Worm (Caenorhabditis elegans): Measurements from ENCODE around the gene gei-13.
"Not testable (repeated sequence)": the region's sequence is repeated elsewhere in the genome, so short reads cannot be mapped to it uniquely, and the experiment has no call there.

ce11 chrIII:9682729-9683128, 45.8 kb upstream of the gei-13 start, which contains the start of gene C07A9.5:
- not testable (repeated sequence) for TF ChIP-seq nhr-237 (tag; optimal IDR thresholded peaks at IDR 0.05); skn-1 (tag; optimal IDR thresholded peaks at IDR 0.05); nfya-1 (tag; optimal IDR thresholded peaks at IDR 0.05; ENCODE audit: insufficient read depth); fkh-10 (GFP tag; optimal IDR thresholded peaks at IDR 0.05); ama-1 (optimal IDR thresholded peaks at IDR 0.05); nhr-28 (tag; optimal IDR thresholded peaks at IDR 0.05); zag-1 (tag; optimal IDR thresholded peaks at IDR 0.05); mdl-1 (tag; optimal IDR thresholded peaks at IDR 0.05); elt-2 (tag; optimal IDR thresholded peaks at IDR 0.05); ztf-11 (tag; optimal IDR thresholded peaks at IDR 0.05); pha-4 (tag; optimal IDR thresholded peaks at IDR 0.05)
